Worm (Caenorhabditis elegans): ENCODE results near the gene nhr-140.

- TF ChIP-seq unc-86 (tag; optimal IDR thresholded peaks at IDR 0.05) (no peak), pax-1 (tag; optimal IDR thresholded peaks at IDR 0.05) (no peak), nfya-1 (tag; optimal IDR thresholded peaks at IDR 0.05) (no peak)
These were observed 4.5 kb upstream of the nhr-140 start for ce11 chrV:6993999-6994398.
